Worm (Caenorhabditis elegans): Measurements from ENCODE around the gene F32G8.3.
A peak's percentile ranks its signal among the peaks of the same experiment; 100 is the strongest.

ce11 chrV:10525902-10526301, 29.2 kb downstream of the F32G8.3 start, which contains the start of the genes C35A5.8 and hda-11:
- TF ChIP-seq skn-1 (tag; optimal IDR thresholded peaks at IDR 0.05) (peak; percentile 48), elt-2 (tag; optimal IDR thresholded peaks at IDR 0.05) (peak; percentile 45), nhr-11 (tag; optimal IDR thresholded peaks at IDR 0.05) (no peak), nhr-28 (tag; optimal IDR thresholded peaks at IDR 0.05) (no peak)

Measured in whole organism, L3 larva.